Fruit fly (Drosophila melanogaster) whole organism, prepupa: ENCODE results near the gene CG5281.

ENCODE experiments used
- CG10631 ChIP-seq: fragments of 200-800 bp; sonication (Bioruptor generic); optimal IDR thresholded peaks from 2 replicates; lab custom pipeline; 2016; ENCODE audit warnings: missing biosample characterization, missing genetic modification characterization
- CG10669 ChIP-seq: fragments of 200-800 bp; sonication (Bioruptor generic); optimal IDR thresholded peaks from 3 replicates; lab custom pipeline; 2018; ENCODE audit warnings: missing biosample characterization, mild to moderate bottlenecking, missing genetic modification characterization, moderate library complexity
- CG11294 ChIP-seq: fragments of 200-800 bp; sonication (Bioruptor generic); IDR thresholded peaks from 2 replicates; pipeline ENCODE4 v1.3.6; 2022; ENCODE audit warnings: missing biosample characterization, missing genetic modification characterization
- CG11762 ChIP-seq: fragments of 200-800 bp; sonication (Bioruptor generic); optimal IDR thresholded peaks from 3 replicates; lab custom pipeline; 2016; ENCODE audit warnings: missing biosample characterization, missing genetic modification characterization; ENCODE audit not compliant: insufficient read depth
- CG11902 ChIP-seq: fragments of 200-800 bp; sonication (Bioruptor generic); optimal IDR thresholded peaks from 3 replicates; lab custom pipeline; 2016; ENCODE audit warnings: missing biosample characterization, missing genetic modification characterization
- CG1621 ChIP-seq: fragments of 200-800 bp; sonication (Bioruptor generic); optimal IDR thresholded peaks from 3 replicates; lab custom pipeline; 2018; ENCODE audit warnings: missing biosample characterization, mild to moderate bottlenecking, missing genetic modification characterization
- CG16779 ChIP-seq: fragments of 200-800 bp; sonication (Bioruptor generic); optimal IDR thresholded peaks from 3 replicates; lab custom pipeline; 2017; ENCODE audit warnings: missing biosample characterization, mild to moderate bottlenecking, missing genetic modification characterization
- CG3032 ChIP-seq: fragments of 200-800 bp; optimal IDR thresholded peaks from 2 replicates; lab custom pipeline; 2019; ENCODE audit warnings: missing biosample characterization, mild to moderate bottlenecking, missing genetic modification characterization, moderate library complexity
- CG31627 ChIP-seq: fragments of 200-800 bp; sonication (Bioruptor generic); optimal IDR thresholded peaks from 3 replicates; lab custom pipeline; 2016; ENCODE audit warnings: missing biosample characterization, missing genetic modification characterization
- CG32006 ChIP-seq: fragments of 200-800 bp; sonication (Bioruptor generic); optimal IDR thresholded peaks from 3 replicates; lab custom pipeline; 2017; ENCODE audit warnings: missing biosample characterization, mild to moderate bottlenecking, missing genetic modification characterization
- CG34406 ChIP-seq: fragments of 200-800 bp; sonication (Bioruptor generic); optimal IDR thresholded peaks from 3 replicates; lab custom pipeline; 2016; ENCODE audit warnings: missing biosample characterization, missing genetic modification characterization
- CG4318 ChIP-seq: fragments of 200-800 bp; sonication (Bioruptor generic); optimal IDR thresholded peaks from 3 replicates; lab custom pipeline; 2017; ENCODE audit warnings: missing biosample characterization, mild to moderate bottlenecking, missing genetic modification characterization
- CG6163 ChIP-seq: fragments of 200-800 bp; sonication (Bioruptor generic); IDR thresholded peaks from 3 replicates; pipeline ENCODE4 v1.3.6; 2022; ENCODE audit warnings: missing biosample characterization, missing genetic modification characterization
- CG6276 ChIP-seq: fragments of 200-800 bp; sonication (Bioruptor generic); optimal IDR thresholded peaks from 2 replicates; lab custom pipeline; 2017; ENCODE audit warnings: missing biosample characterization, mild to moderate bottlenecking, missing genetic modification characterization
- CG6792 ChIP-seq: fragments of 200-800 bp; sonication (Bioruptor generic); optimal IDR thresholded peaks from 3 replicates; lab custom pipeline; 2016; ENCODE audit warnings: missing biosample characterization, missing genetic modification characterization
- CG6854 ChIP-seq: fragments of 200-800 bp; sonication (Bioruptor generic); optimal IDR thresholded peaks from 2 replicates; lab custom pipeline; 2017; ENCODE audit warnings: missing biosample characterization, mild to moderate bottlenecking, missing genetic modification characterization
- CG7368 ChIP-seq: fragments of 200-800 bp; sonication (Bioruptor generic); optimal IDR thresholded peaks from 3 replicates; lab custom pipeline; 2016; ENCODE audit warnings: missing biosample characterization, missing genetic modification characterization
- CG8119 ChIP-seq: fragments of 200-800 bp; sonication (Bioruptor generic); IDR thresholded peaks from 3 replicates; pipeline ENCODE4 v1.3.6; 2022; ENCODE audit warnings: missing biosample characterization, missing genetic modification characterization
- CG8319 ChIP-seq: fragments of 200-800 bp; sonication (Bioruptor generic); optimal IDR thresholded peaks from 3 replicates; lab custom pipeline; 2016; ENCODE audit warnings: missing biosample characterization, missing genetic modification characterization
- CG9139 ChIP-seq: fragments of 200-800 bp; sonication (Bioruptor generic); optimal IDR thresholded peaks from 3 replicates; lab custom pipeline; 2017; ENCODE audit warnings: missing biosample characterization, mild to moderate bottlenecking, missing genetic modification characterization
- Eip78C ChIP-seq: fragments of 200-800 bp; sonication (Bioruptor generic); peaks from one replicate; lab custom pipeline; 2016; ENCODE audit warnings: missing biosample characterization, missing genetic modification characterization
- Eip93F ChIP-seq: fragments of 200-800 bp; sonication (Bioruptor generic); optimal IDR thresholded peaks from 2 replicates; lab custom pipeline; 2016; ENCODE audit warnings: missing biosample characterization, mild to moderate bottlenecking, missing genetic modification characterization
- Ets21C ChIP-seq: fragments of 200-800 bp; sonication (Bioruptor generic); optimal IDR thresholded peaks from 3 replicates; lab custom pipeline; 2016; ENCODE audit warnings: missing biosample characterization, missing genetic modification characterization
- Gug ChIP-seq: fragments of 200-800 bp; sonication (Bioruptor generic); IDR thresholded peaks from 2 replicates; pipeline ENCODE4 v1.3.6; 2022; ENCODE audit warnings: missing biosample characterization, missing genetic modification characterization
- Hr38 ChIP-seq: sonication (Bioruptor generic); optimal IDR thresholded peaks from 2 replicates; lab custom pipeline; 2016; ENCODE audit warnings: missing biosample characterization, missing genetic modification characterization
- Hr4 ChIP-seq: fragments of 200-800 bp; sonication (Bioruptor generic); optimal IDR thresholded peaks from 3 replicates; lab custom pipeline; 2016; ENCODE audit warnings: missing biosample characterization, missing genetic modification characterization
- Lpt ChIP-seq: fragments of 200-800 bp; sonication (Bioruptor generic); optimal IDR thresholded peaks from 3 replicates; lab custom pipeline; 2016; ENCODE audit warnings: missing biosample characterization, missing genetic modification characterization
- Smox ChIP-seq: fragments of 200-800 bp; sonication (Bioruptor generic); optimal IDR thresholded peaks from 3 replicates; lab custom pipeline; 2016; ENCODE audit warnings: missing biosample characterization, missing genetic modification characterization
- Sox102F ChIP-seq: fragments of 200-800 bp; sonication (Bioruptor generic); optimal IDR thresholded peaks from 2 replicates; lab custom pipeline; 2016; ENCODE audit warnings: missing biosample characterization, mild to moderate bottlenecking, missing genetic modification characterization
- Sox14 ChIP-seq: fragments of 200-800 bp; sonication (Bioruptor generic); optimal IDR thresholded peaks from 3 replicates; lab custom pipeline; 2016; ENCODE audit warnings: missing biosample characterization, missing genetic modification characterization
- Sox15 ChIP-seq: fragments of 200-800 bp; sonication (Bioruptor generic); optimal IDR thresholded peaks from 3 replicates; lab custom pipeline; 2016; ENCODE audit warnings: missing biosample characterization, missing genetic modification characterization
- acj6 ChIP-seq: fragments of 200-800 bp; sonication (Bioruptor generic); optimal IDR thresholded peaks from 3 replicates; lab custom pipeline; 2016; ENCODE audit warnings: missing biosample characterization, missing genetic modification characterization
- dsx ChIP-seq: fragments of 200-800 bp; optimal IDR thresholded peaks from 3 replicates; lab custom pipeline; 2019; ENCODE audit warnings: missing biosample characterization, mild to moderate bottlenecking, missing genetic modification characterization, moderate library complexity; ENCODE audit not compliant: poor library complexity, severe bottlenecking
- esn ChIP-seq: fragments of 200-800 bp; sonication (Bioruptor generic); optimal IDR thresholded peaks from 2 replicates; lab custom pipeline; 2016; ENCODE audit warnings: missing biosample characterization, mild to moderate bottlenecking, missing genetic modification characterization, moderate library complexity
- fd59A ChIP-seq: fragments of 200-800 bp; sonication (Bioruptor generic); optimal IDR thresholded peaks from 2 replicates; lab custom pipeline; 2017; ENCODE audit warnings: missing biosample characterization, mild to moderate bottlenecking, missing genetic modification characterization, missing genetic modification reagents
- fd85E ChIP-seq: fragments of 200-800 bp; sonication (Bioruptor generic); optimal IDR thresholded peaks from 3 replicates; lab custom pipeline; 2016; ENCODE audit warnings: missing biosample characterization, missing genetic modification characterization
- fkh ChIP-seq: fragments of 200-800 bp; sonication (Bioruptor generic); optimal IDR thresholded peaks from 3 replicates; lab custom pipeline; 2017; ENCODE audit warnings: missing biosample characterization, mild to moderate bottlenecking, missing genetic modification characterization, moderate library complexity
- lz ChIP-seq: fragments of 200-800 bp; sonication (Bioruptor generic); optimal IDR thresholded peaks from 3 replicates; lab custom pipeline; 2016; ENCODE audit warnings: missing biosample characterization, missing genetic modification characterization
- net ChIP-seq: fragments of 200-800 bp; sonication (Bioruptor generic); optimal IDR thresholded peaks from 3 replicates; lab custom pipeline; 2016; ENCODE audit warnings: missing biosample characterization, missing genetic modification characterization
- salr ChIP-seq, 2 experiments: fragments of 200-800 bp; sonication (Bioruptor generic); optimal IDR thresholded peaks; 3 replicates each; lab custom pipeline; 2016 to 2018; ENCODE audit warnings: missing biosample characterization in 2 of 2, missing genetic modification characterization in 2 of 2, mild to moderate bottlenecking in 1 of 2
- spab ChIP-seq: fragments of 200-800 bp; sonication (Bioruptor generic); optimal IDR thresholded peaks from 2 replicates; lab custom pipeline; 2017; ENCODE audit warnings: missing biosample characterization, mild to moderate bottlenecking, missing genetic modification characterization, missing genetic modification reagents
- ss ChIP-seq, 2 experiments: fragments of 200-800 bp; sonication (Bioruptor generic); optimal IDR thresholded peaks; 2 replicates in 1 of 2; 3 replicates in 1 of 2; lab custom pipeline; 2017 to 2018; ENCODE audit warnings: mild to moderate bottlenecking in 2 of 2, missing biosample characterization in 2 of 2, missing genetic modification characterization in 2 of 2, moderate library complexity in 1 of 2
- svp ChIP-seq: fragments of 200-800 bp; sonication (Bioruptor generic); peaks from one replicate; lab custom pipeline; 2016; ENCODE audit warnings: missing biosample characterization, missing genetic modification characterization
- topi ChIP-seq: fragments of 200-800 bp; sonication (Bioruptor generic); optimal IDR thresholded peaks from 3 replicates; lab custom pipeline; 2016; ENCODE audit warnings: missing biosample characterization, missing genetic modification characterization
- vri ChIP-seq: fragments of 200-800 bp; sonication (Bioruptor generic); optimal IDR thresholded peaks from 3 replicates; lab custom pipeline; 2016; ENCODE audit warnings: missing biosample characterization, mild to moderate bottlenecking, missing genetic modification characterization

Gene CG5281

dm6 chr3R:11402894-11403293, 32.8 kb upstream of the CG5281 start:
- no peak for TF ChIP-seq fd85E (GFP tag; lab: Kevin White, UChicago)
- TF ChIP-seq fkh (GFP tag; lab: Kevin White, UChicago): no peak
- TF ChIP-seq spab (GFP tag; lab: Kevin White, UChicago): no peak
- TF ChIP-seq CG16779 (tag; lab: Kevin White, UChicago): no peak
- TF ChIP-seq Ets21C: no peak
- no peak for TF ChIP-seq Hr38 (GFP tag; lab: Kevin White, UChicago)
- no peak for TF ChIP-seq salr (GFP tag; optimal IDR thresholded peaks at IDR 0.05; lab: Kevin White, UChicago)
- TF ChIP-seq Lpt: no peak
- no peak for TF ChIP-seq Sox15 (GFP tag; lab: Kevin White, UChicago)
- no peak for TF ChIP-seq Eip93F (GFP tag; lab: Kevin White, UChicago)
- no peak for TF ChIP-seq Gug (GFP tag; lab: Robert Waterston, UW)
- no peak for TF ChIP-seq CG11294 (GFP tag; lab: Robert Waterston, UW)
- TF ChIP-seq, all 60 proteins: peak for 0

dm6 chr3R:11407733-11408134, 27.9 kb upstream of the CG5281 start, which contains the start of gene mRpL40:
TSS of gene mRpL40 (plus strand) at chr3R:11407918.
- TF ChIP-seq vri (GFP tag; lab: Kevin White, UChicago): no peak
- TF ChIP-seq dsx (GFP tag; lab: Kevin White, UChicago): no peak
- no peak for TF ChIP-seq Sox14 (GFP tag; lab: Kevin White, UChicago)
- TF ChIP-seq svp (GFP tag; lab: Kevin White, UChicago): no peak
- TF ChIP-seq CG11762 (GFP tag; lab: Kevin White, UChicago): no peak
- no peak for TF ChIP-seq acj6
- no peak for TF ChIP-seq lz (GFP tag; lab: Kevin White, UChicago)
- no peak for TF ChIP-seq Eip78C (GFP tag; lab: Kevin White, UChicago)
- no peak for TF ChIP-seq Hr4 (GFP tag; lab: Kevin White, UChicago)
- TF ChIP-seq fd85E (GFP tag; lab: Kevin White, UChicago): no peak
- no peak for TF ChIP-seq CG9139 (GFP tag; lab: Kevin White, UChicago)
- no peak for TF ChIP-seq ss (GFP tag; optimal IDR thresholded peaks at IDR 0.05; lab: Kevin White, UChicago)
- no peak for TF ChIP-seq CG6792 (GFP tag; lab: Kevin White, UChicago)
- no peak for TF ChIP-seq Eip93F (GFP tag; lab: Kevin White, UChicago)
- TF ChIP-seq Lpt: no peak
- no peak for TF ChIP-seq net
- no peak for TF ChIP-seq CG34406 (GFP tag; lab: Kevin White, UChicago)
- no peak for TF ChIP-seq esn (GFP tag; lab: Kevin White, UChicago)
- TF ChIP-seq CG6163 (GFP tag; lab: Robert Waterston, UW): no peak

dm6 chr3R:11409667-11410137, 25.9 kb upstream of the CG5281 start, which contains the start of the genes mgr and Irbp:
TSS of gene mgr (minus strand) at chr3R:11409875.
TSS of gene Irbp (plus strand) at chr3R:11410047.
- TF ChIP-seq Gug (GFP tag; lab: Robert Waterston, UW) (peak; percentile 91), Hr38 (GFP tag; lab: Kevin White, UChicago) (no peak), CG6854 (GFP tag; lab: Kevin White, UChicago) (no peak), esn (GFP tag; lab: Kevin White, UChicago) (peak; percentile 83), CG10669 (GFP tag; lab: Kevin White, UChicago) (peak; percentile 84), topi (GFP tag; lab: Kevin White, UChicago) (peak; percentile 76), net (peak; percentile 77), CG6276 (GFP tag; lab: Kevin White, UChicago) (no peak), fd59A (GFP tag; lab: Kevin White, UChicago) (peak; percentile 54), CG3032 (tag; lab: Kevin White, UChicago) (peak; percentile 90), Smox (GFP tag; lab: Kevin White, UChicago) (no peak), CG1621 (tag; lab: Kevin White, UChicago) (peak; percentile 69), CG8319 (GFP tag; lab: Kevin White, UChicago) (peak; percentile 60), Sox102F (GFP tag; lab: Kevin White, UChicago) (no peak), CG6792 (GFP tag; lab: Kevin White, UChicago) (peak; percentile 79), CG8119 (GFP tag; lab: Robert Waterston, UW) (peak; percentile 85), fd85E (GFP tag; lab: Kevin White, UChicago) (no peak), spab (GFP tag; lab: Kevin White, UChicago) (no peak), lz (GFP tag; lab: Kevin White, UChicago) (peak; percentile 75), CG31627 (GFP tag; lab: Kevin White, UChicago) (peak; percentile 61), CG4318 (no peak), CG34406 (GFP tag; lab: Kevin White, UChicago) (peak; percentile 90), CG7368 (GFP tag; lab: Kevin White, UChicago) (peak; percentile 66), Sox14 (GFP tag; lab: Kevin White, UChicago) (peak; percentile 63), Eip93F (GFP tag; lab: Kevin White, UChicago) (no peak), CG32006 (GFP tag; lab: Kevin White, UChicago) (peak; percentile 87), Hr4 (GFP tag; lab: Kevin White, UChicago) (no peak), CG9139 (GFP tag; lab: Kevin White, UChicago) (peak; percentile 68), Lpt (peak; percentile 59), Eip78C (GFP tag; lab: Kevin White, UChicago) (no peak), CG10631 (GFP tag; lab: Kevin White, UChicago) (peak; percentile 92), CG11902 (GFP tag; lab: Kevin White, UChicago) (peak; percentile 62)
